Worm (Caenorhabditis elegans) whole organism, mixed stage, embryonic: ENCODE data around the gene Y5H2B.3.

Experiments used
- M03D4.4 ChIP-seq: sonication (generic microtip); optimal IDR thresholded peaks from 2 replicates; lab custom pipeline; 2017; ENCODE audit warnings: mild to moderate bottlenecking, missing genetic modification characterization, missing compliant biosample characterization
- bed-3 ChIP-seq: fragments of 200-800 bp; sonication (Bioruptor generic); optimal IDR thresholded peaks from 3 replicates; lab custom pipeline; 2018; ENCODE audit warnings: mild to moderate bottlenecking, missing genetic modification characterization, moderate library complexity, missing compliant biosample characterization
- blmp-1 ChIP-seq: fragments of 150-350 bp; optimal IDR thresholded peaks from 2 replicates; lab custom pipeline; 2014; ENCODE audit warnings: missing biosample characterization, missing genetic modification characterization
- ceh-39 ChIP-seq: fragments of 150-350 bp; optimal IDR thresholded peaks from 2 replicates; lab custom pipeline; 2014; ENCODE audit warnings: missing biosample characterization, missing genetic modification characterization
- ceh-43 ChIP-seq: fragments of 200-800 bp; sonication (Bioruptor generic); optimal IDR thresholded peaks from 2 replicates; lab custom pipeline; 2018; ENCODE audit warnings: mild to moderate bottlenecking, missing genetic modification characterization, moderate library complexity, missing compliant biosample characterization
- ceh-83 ChIP-seq: fragments of 200-800 bp; sonication (Bioruptor generic); optimal IDR thresholded peaks from 2 replicates; lab custom pipeline; 2018; ENCODE audit warnings: mild to moderate bottlenecking, missing genetic modification characterization, missing compliant biosample characterization
- elt-1 ChIP-seq: sonication (generic microtip); optimal IDR thresholded peaks from 2 replicates; lab custom pipeline; 2017; ENCODE audit warnings: missing genetic modification characterization, mild to moderate bottlenecking, missing compliant biosample characterization, antibody characterized with exemption, moderate library complexity, borderline replicate concordance; ENCODE audit not compliant: insufficient read depth
- elt-3 ChIP-seq: fragments of 150-350 bp; optimal IDR thresholded peaks from 2 replicates; lab custom pipeline; 2014; ENCODE audit warnings: missing biosample characterization, missing genetic modification characterization
- flh-1 ChIP-seq: fragments of 200-800 bp; sonication (Bioruptor generic); optimal IDR thresholded peaks from 2 replicates; lab custom pipeline; 2018; ENCODE audit warnings: mild to moderate bottlenecking, missing genetic modification characterization, moderate library complexity, missing compliant biosample characterization
- ham-2 ChIP-seq: fragments of 200-800 bp; sonication (Bioruptor generic); optimal IDR thresholded peaks from 2 replicates; lab custom pipeline; 2018; ENCODE audit warnings: mild to moderate bottlenecking, missing genetic modification characterization, missing compliant biosample characterization
- hlh-1 ChIP-seq: fragments of 150-350 bp; optimal IDR thresholded peaks from 2 replicates; lab custom pipeline; 2014; ENCODE audit warnings: missing biosample characterization, missing genetic modification reagents, missing genetic modification characterization
- lin-13 ChIP-seq: fragments of 150-350 bp; optimal IDR thresholded peaks from 2 replicates; lab custom pipeline; 2014; ENCODE audit warnings: missing biosample characterization, missing genetic modification characterization
- lsy-2 ChIP-seq: fragments of 150-350 bp; optimal IDR thresholded peaks from 2 replicates; lab custom pipeline; 2014; ENCODE audit warnings: missing biosample characterization, missing genetic modification characterization
- mab-5 ChIP-seq: fragments of 150-350 bp; optimal IDR thresholded peaks from 2 replicates; lab custom pipeline; 2014; ENCODE audit warnings: missing biosample characterization, missing genetic modification characterization
- mep-1 ChIP-seq: fragments of 150-350 bp; optimal IDR thresholded peaks from 2 replicates; lab custom pipeline; 2017; ENCODE audit warnings: missing biosample characterization, missing genetic modification reagents, missing genetic modification characterization, inconsistent platforms
- mls-2 ChIP-seq: sonication (generic microtip); optimal IDR thresholded peaks from 2 replicates; lab custom pipeline; 2016; ENCODE audit warnings: mild to moderate bottlenecking, missing genetic modification characterization, moderate library complexity, missing compliant biosample characterization
- nhr-12 ChIP-seq: fragments of 150-350 bp; optimal IDR thresholded peaks from 2 replicates; lab custom pipeline; 2014; ENCODE audit warnings: missing biosample characterization, missing genetic modification characterization
- nhr-237 ChIP-seq: fragments of 150-350 bp; optimal IDR thresholded peaks from 2 replicates; lab custom pipeline; 2014; ENCODE audit warnings: missing biosample characterization, missing genetic modification characterization
- nhr-28 ChIP-seq: fragments of 150-350 bp; optimal IDR thresholded peaks from 2 replicates; lab custom pipeline; 2014; ENCODE audit warnings: missing biosample characterization, missing genetic modification characterization
- pha-4 ChIP-seq: fragments of 150-350 bp; optimal IDR thresholded peaks from 2 replicates; lab custom pipeline; 2018; ENCODE audit warnings: missing biosample characterization, missing genetic modification reagents, missing genetic modification characterization
- sem-2 ChIP-seq: fragments of 200-800 bp; sonication (Bioruptor generic); optimal IDR thresholded peaks from 2 replicates; lab custom pipeline; 2018; ENCODE audit warnings: mild to moderate bottlenecking, missing genetic modification characterization, missing compliant biosample characterization
- snpc-4 ChIP-seq: fragments of 150-350 bp; optimal IDR thresholded peaks from 2 replicates; lab custom pipeline; 2014; ENCODE audit warnings: missing biosample characterization, missing genetic modification characterization
- sptf-1 ChIP-seq: sonication (generic microtip); optimal IDR thresholded peaks from 2 replicates; lab custom pipeline; 2017; ENCODE audit warnings: mild to moderate bottlenecking, missing genetic modification characterization, moderate library complexity, missing compliant biosample characterization
- tbx-8 ChIP-seq: fragments of 200-800 bp; sonication (Bioruptor generic); optimal IDR thresholded peaks from 2 replicates; lab custom pipeline; 2018; ENCODE audit warnings: mild to moderate bottlenecking, missing genetic modification characterization, moderate library complexity, missing compliant biosample characterization
- unc-120 ChIP-seq: sonication (generic microtip); optimal IDR thresholded peaks from 2 replicates; lab custom pipeline; 2017; ENCODE audit warnings: missing genetic modification characterization, missing compliant biosample characterization; ENCODE audit not compliant: poor library complexity, severe bottlenecking
- unc-39 ChIP-seq: fragments of 150-350 bp; optimal IDR thresholded peaks from 2 replicates; lab custom pipeline; 2014; ENCODE audit warnings: missing biosample characterization, missing genetic modification characterization
- unc-62 ChIP-seq: fragments of 150-350 bp; optimal IDR thresholded peaks from 2 replicates; lab custom pipeline; 2014; ENCODE audit warnings: missing biosample characterization, missing genetic modification reagents, missing genetic modification characterization
- ztf-11 ChIP-seq: fragments of 150-350 bp; optimal IDR thresholded peaks from 2 replicates; lab custom pipeline; 2014; ENCODE audit warnings: missing biosample characterization, missing genetic modification characterization

The Y5H2B.3 gene

ce11 chrV:2192117-2192516, 4.0 kb downstream of the Y5H2B.3 start, which contains the start of gene nhr-13:
TSS of gene nhr-13 (plus strand) at chrV:2192485.
- TF ChIP-seq ceh-83 (GFP tag; lab: Kevin White, UChicago) (no peak), ceh-43 (GFP tag; lab: Kevin White, UChicago) (no peak), ztf-11 (no peak), bed-3 (no peak), pha-4 (tag; lab: Kevin White, UChicago) (no peak), tbx-8 (GFP tag; lab: Kevin White, UChicago) (no peak), elt-3 (tag; lab: Kevin White, UChicago) (no peak), ham-2 (GFP tag; lab: Kevin White, UChicago) (no peak), blmp-1 (tag; lab: Kevin White, UChicago) (no peak), ceh-39 (tag; lab: Kevin White, UChicago) (no peak), lsy-2 (tag; lab: Kevin White, UChicago) (no peak), lin-13 (tag; lab: Kevin White, UChicago) (no peak), nhr-237 (tag; lab: Kevin White, UChicago) (no peak)

ce11 chrV:2199594-2199993, 11.5 kb downstream of the Y5H2B.3 start:
- TF ChIP-seq unc-39: no peak
- no peak for TF ChIP-seq unc-62 (GFP tag; lab: Kevin White, UChicago)
- TF ChIP-seq M03D4.4: no peak
- TF ChIP-seq nhr-28: no peak
- TF ChIP-seq ceh-83 (GFP tag; lab: Kevin White, UChicago): no peak
- TF ChIP-seq flh-1 (GFP tag; lab: Kevin White, UChicago): no peak
- TF ChIP-seq mep-1: no peak

- TF ChIP-seq mep-1 (no peak), unc-62 (GFP tag; lab: Kevin White, UChicago) (no peak), hlh-1 (tag; lab: Kevin White, UChicago) (no peak), sptf-1 (tag; lab: Kevin White, UChicago) (no peak), sem-2 (GFP tag; lab: Kevin White, UChicago) (no peak), mls-2 (tag; lab: Kevin White, UChicago) (no peak), lsy-2 (tag; lab: Kevin White, UChicago) (no peak), ceh-83 (GFP tag; lab: Kevin White, UChicago) (no peak), ham-2 (GFP tag; lab: Kevin White, UChicago) (no peak), nhr-28 (no peak), tbx-8 (GFP tag; lab: Kevin White, UChicago) (no peak)
Measured at ce11 chrV:2200402-2200801, 12.3 kb downstream of the Y5H2B.3 start.

- TF ChIP-seq bed-3: no peak
- TF ChIP-seq mep-1: no peak
- TF ChIP-seq lin-13 (tag; lab: Kevin White, UChicago): no peak
- TF ChIP-seq mab-5: no peak
- TF ChIP-seq ceh-43 (GFP tag; lab: Kevin White, UChicago): no peak
- TF ChIP-seq unc-120: no peak
- TF ChIP-seq nhr-12 (tag; lab: Kevin White, UChicago): no peak
- no peak for TF ChIP-seq mls-2 (tag; lab: Kevin White, UChicago)
- TF ChIP-seq pha-4 (tag; lab: Kevin White, UChicago): no peak
- no peak for TF ChIP-seq elt-3 (tag; lab: Kevin White, UChicago)
- no peak for TF ChIP-seq snpc-4 (tag; lab: Kevin White, UChicago)
- TF ChIP-seq elt-1: no peak
Measured at ce11 chrV:2201240-2201639, 13.1 kb downstream of the Y5H2B.3 start, which contains the start of gene cyp-32B1. TSS of gene cyp-32B1 (minus strand) at chrV:2201415.

- TF ChIP-seq M03D4.4 (no peak), lsy-2 (tag; lab: Kevin White, UChicago) (no peak), ceh-39 (tag; lab: Kevin White, UChicago) (no peak), flh-1 (GFP tag; lab: Kevin White, UChicago) (no peak), mab-5 (no peak), nhr-237 (tag; lab: Kevin White, UChicago) (no peak), sem-2 (GFP tag; lab: Kevin White, UChicago) (no peak)
Measured at ce11 chrV:2204080-2204479, 16.0 kb downstream of the Y5H2B.3 start, which contains the start of gene cyp-33C12. TSS of gene cyp-33C12 (minus strand) at chrV:2204400.

- TF ChIP-seq hlh-1 (tag; lab: Kevin White, UChicago) (no peak), snpc-4 (tag; lab: Kevin White, UChicago) (no peak), unc-120 (no peak)
Measured at ce11 chrV:2206181-2206580, 18.1 kb downstream of the Y5H2B.3 start, which contains the start of gene srt-40. TSS of gene srt-40 (minus strand) at chrV:2206281.
